Fruit fly (Drosophila melanogaster) whole organism, pupa: ENCODE results near the gene CycT.
A peak's percentile ranks its signal among the peaks of the same experiment; 100 is the strongest.

Source experiments
- CG10348 ChIP-seq: fragments of 200-800 bp; sonication (Bioruptor generic); IDR thresholded peaks from 2 replicates; pipeline ENCODE4 v1.3.6; 2022; ENCODE audit warnings: missing biosample characterization, missing genetic modification characterization
- CG12605 ChIP-seq: fragments of 200-800 bp; sonication (Bioruptor generic); IDR thresholded peaks from 2 replicates; pipeline ENCODE4 v1.3.6; 2022; ENCODE audit warnings: missing biosample characterization, missing genetic modification characterization
- CG13204 ChIP-seq: fragments of 200-800 bp; sonication (Bioruptor generic); optimal IDR thresholded peaks from 2 replicates; lab custom pipeline; 2018; ENCODE audit warnings: missing biosample characterization, mild to moderate bottlenecking, missing genetic modification characterization, moderate library complexity
- CG14655 ChIP-seq: fragments of 200-800 bp; sonication (Bioruptor generic); optimal IDR thresholded peaks from 3 replicates; lab custom pipeline; 2017; ENCODE audit warnings: mild to moderate bottlenecking, missing biosample characterization, missing genetic modification reagents, missing genetic modification characterization
- CG15710 ChIP-seq: fragments of 200-800 bp; sonication (Bioruptor generic); optimal IDR thresholded peaks from 2 replicates; lab custom pipeline; 2018; ENCODE audit warnings: missing biosample characterization, mild to moderate bottlenecking, missing genetic modification characterization, moderate library complexity
- CG17806 ChIP-seq: fragments of 200-800 bp; sonication (Bioruptor generic); optimal IDR thresholded peaks from 2 replicates; lab custom pipeline; 2018; ENCODE audit warnings: missing biosample characterization, mild to moderate bottlenecking, missing genetic modification characterization, moderate library complexity
- CG32121 ChIP-seq: fragments of 200-800 bp; sonication (Bioruptor generic); IDR thresholded peaks from 2 replicates; pipeline ENCODE4 v1.3.6; 2022; ENCODE audit warnings: missing biosample characterization, missing genetic modification characterization
- CG34367 ChIP-seq: fragments of 200-800 bp; sonication (Bioruptor generic); optimal IDR thresholded peaks from 2 replicates; lab custom pipeline; 2018; ENCODE audit warnings: missing biosample characterization, mild to moderate bottlenecking, missing genetic modification characterization
- CG4496 ChIP-seq: fragments of 200-800 bp; sonication (Bioruptor generic); IDR thresholded peaks from 3 replicates; pipeline ENCODE4 v1.3.6; 2022; ENCODE audit warnings: missing biosample characterization, missing genetic modification characterization
- CG8159 ChIP-seq: fragments of 200-800 bp; sonication (Bioruptor generic); optimal IDR thresholded peaks from 3 replicates; lab custom pipeline; 2018; ENCODE audit warnings: missing biosample characterization, mild to moderate bottlenecking, missing genetic modification characterization, moderate library complexity
- CG8301 ChIP-seq: fragments of 200-800 bp; sonication (Bioruptor generic); optimal IDR thresholded peaks from 2 replicates; lab custom pipeline; 2018; ENCODE audit warnings: missing biosample characterization, mild to moderate bottlenecking, missing genetic modification characterization
- CG9948 ChIP-seq: fragments of 200-800 bp; sonication (Bioruptor generic); optimal IDR thresholded peaks from 2 replicates; lab custom pipeline; 2018; ENCODE audit warnings: missing biosample characterization, mild to moderate bottlenecking, missing genetic modification characterization, moderate library complexity
- D1 ChIP-seq: fragments of 200-800 bp; sonication (Bioruptor generic); optimal IDR thresholded peaks from 2 replicates; lab custom pipeline; 2018; ENCODE audit warnings: missing biosample characterization, mild to moderate bottlenecking, missing genetic modification characterization, moderate library complexity
- EcR ChIP-seq: fragments of 200-800 bp; sonication (Bioruptor generic); optimal IDR thresholded peaks from 3 replicates; lab custom pipeline; 2019; ENCODE audit warnings: missing biosample characterization, missing genetic modification characterization, mild to moderate bottlenecking, moderate library complexity, missing genetic modification reagents
- Ets98B ChIP-seq: fragments of 200-800 bp; sonication (Bioruptor generic); IDR thresholded peaks from 2 replicates; pipeline ENCODE4 v1.3.6; 2022; ENCODE audit warnings: missing biosample characterization, missing genetic modification characterization
- Pif1A ChIP-seq: fragments of 200-800 bp; sonication (Bioruptor generic); optimal IDR thresholded peaks from 3 replicates; lab custom pipeline; 2016; ENCODE audit warnings: missing biosample characterization, missing genetic modification characterization
- Pif1B ChIP-seq: fragments of 200-800 bp; sonication (Bioruptor generic); optimal IDR thresholded peaks from 3 replicates; lab custom pipeline; 2016; ENCODE audit warnings: missing biosample characterization, missing genetic modification characterization
- Snoo ChIP-seq: fragments of 200-800 bp; sonication (Bioruptor generic); optimal IDR thresholded peaks from 3 replicates; lab custom pipeline; 2017; ENCODE audit warnings: missing biosample characterization, mild to moderate bottlenecking, missing genetic modification characterization, inconsistent platforms
- fd96Ca ChIP-seq: fragments of 200-800 bp; sonication (Bioruptor generic); IDR thresholded peaks from 3 replicates; pipeline ENCODE4 v1.3.6; 2022; ENCODE audit warnings: missing biosample characterization, missing genetic modification characterization
- gl ChIP-seq: fragments of 200-800 bp; sonication (Bioruptor generic); optimal IDR thresholded peaks from 2 replicates; lab custom pipeline; 2018; ENCODE audit warnings: missing biosample characterization, mild to moderate bottlenecking, missing genetic modification characterization
- rn ChIP-seq: fragments of 200-800 bp; sonication (Bioruptor generic); IDR thresholded peaks from 2 replicates; pipeline ENCODE4 v1.3.6; 2022; ENCODE audit warnings: missing biosample characterization, missing genetic modification characterization

CycT gene

dm6 chr3L:17531397-17531796 lies 26.2 kb downstream of the CycT start:
- no peak for TF ChIP-seq CG14655 (GFP tag; lab: Kevin White, UChicago)

dm6 chr3L:17530471-17531149 lies 27.0 kb downstream of the CycT start:
- TF ChIP-seq CG14655 (GFP tag; lab: Kevin White, UChicago) (no peak), CG32121 (GFP tag; lab: Robert Waterston, UW) (no peak), CG4496 (GFP tag; lab: Robert Waterston, UW) (no peak), gl (no peak), CG13204 (peak; percentile 72), EcR (GFP tag; lab: Kevin White, UChicago) (peak; percentile 16)

dm6 chr3L:17529511-17530194 lies 27.9 kb downstream of the CycT start, which contains the start of the genes Edc3 and Nedd4:
Edc3 (minus strand) TSS chr3L:17529861.
Nedd4 (plus strand) TSS chr3L:17530081.
- TF ChIP-seq gl (no peak), CG13204 (no peak), CG17806 (no peak), CG32121 (GFP tag; lab: Robert Waterston, UW) (no peak), D1 (no peak), CG14655 (GFP tag; lab: Kevin White, UChicago) (no peak), Pif1B (no peak), CG8301 (tag; lab: Kevin White, UChicago) (no peak), CG9948 (no peak), fd96Ca (GFP tag; lab: Robert Waterston, UW) (no peak), Ets98B (GFP tag; lab: Robert Waterston, UW) (no peak), CG15710 (no peak), Snoo (tag; lab: Kevin White, UChicago) (no peak), CG4496 (GFP tag; lab: Robert Waterston, UW) (no peak), CG8159 (tag; lab: Kevin White, UChicago) (no peak)

- peak; percentile 44 for TF ChIP-seq CG15710
- peak; percentile 54 for TF ChIP-seq Snoo (tag; lab: Kevin White, UChicago)
- TF ChIP-seq rn (GFP tag; lab: Robert Waterston, UW): no peak
- TF ChIP-seq Ets98B (GFP tag; lab: Robert Waterston, UW): 0 out of 2 replicates have a peak, but pooled peaks have one; percentile 19
- no peak for TF ChIP-seq D1
- TF ChIP-seq CG4496 (GFP tag; lab: Robert Waterston, UW): no peak
- TF ChIP-seq CG9948: peak; percentile 31
- TF ChIP-seq Pif1B: peak; percentile 11
- TF ChIP-seq gl: no peak
- peak; percentile 26 for TF ChIP-seq CG34367
- peak; percentile 46 for TF ChIP-seq CG8159 (tag; lab: Kevin White, UChicago)
These were observed 43.5 kb downstream of the CycT start, which contains the start of the genes U4-U6-60K and CG7564 for dm6 chr3L:17513893-17514616. U4-U6-60K (minus strand) TSS chr3L:17513912. CG7564 (plus strand) TSS chr3L:17514298.

- no peak for TF ChIP-seq CG13204
- no peak for TF ChIP-seq rn (GFP tag; lab: Robert Waterston, UW)
- no peak for TF ChIP-seq Pif1B
- no peak for TF ChIP-seq fd96Ca (GFP tag; lab: Robert Waterston, UW)
- no peak for TF ChIP-seq CG15710
- TF ChIP-seq CG4496 (GFP tag; lab: Robert Waterston, UW): no peak
- TF ChIP-seq CG9948: no peak
- TF ChIP-seq CG32121 (GFP tag; lab: Robert Waterston, UW): no peak
- TF ChIP-seq CG10348 (GFP tag; lab: Robert Waterston, UW): no peak
- TF ChIP-seq CG8159 (tag; lab: Kevin White, UChicago): no peak
- TF ChIP-seq EcR (GFP tag; lab: Kevin White, UChicago): no peak
- TF ChIP-seq CG34367: no peak
- TF ChIP-seq, all 21 proteins: peak for 0
These were observed 44.1 kb downstream of the CycT start for dm6 chr3L:17513492-17513891.

dm6 chr3L:17506830-17507229 lies 50.8 kb downstream of the CycT start:
- TF ChIP-seq CG8159 (tag; lab: Kevin White, UChicago) (peak; percentile 42), CG8301 (tag; lab: Kevin White, UChicago) (peak; percentile 26), CG15710 (no peak), rn (GFP tag; lab: Robert Waterston, UW) (no peak), EcR (GFP tag; lab: Kevin White, UChicago) (no peak), CG34367 (no peak), CG10348 (GFP tag; lab: Robert Waterston, UW) (no peak), CG4496 (GFP tag; lab: Robert Waterston, UW) (no peak), gl (no peak), CG14655 (GFP tag; lab: Kevin White, UChicago) (no peak), CG9948 (peak; percentile 14), CG13204 (no peak), CG12605 (no peak), Pif1A (GFP tag; lab: Kevin White, UChicago) (no peak), Pif1B (no peak), Snoo (tag; lab: Kevin White, UChicago) (no peak), Ets98B (GFP tag; lab: Robert Waterston, UW) (no peak), D1 (no peak), CG32121 (GFP tag; lab: Robert Waterston, UW) (peak; percentile 22; the same call in 1 of the 2 replicates), CG17806 (no peak), fd96Ca (GFP tag; lab: Robert Waterston, UW) (no peak)
- TF ChIP-seq, all 21 proteins: peak for 4
